Fruit fly (Drosophila melanogaster): ENCODE results near the gene CG17026.

CG17026 gene

dm6 chr3L:15956448-15957010, 18.6 kb upstream of the CG17026 start, which contains the start of gene elgi (continued):
- TF ChIP-seq zfh2 (GFP tag; optimal IDR thresholded peaks at IDR 0.05) (peak; percentile 84), CG7928 (GFP tag; optimal IDR thresholded peaks at IDR 0.05) (no peak), CG15073 (GFP tag; optimal IDR thresholded peaks at IDR 0.05) (no peak), dm (GFP tag; optimal IDR thresholded peaks at IDR 0.05) (peak; percentile 11), tll (GFP tag; optimal IDR thresholded peaks at IDR 0.05) (no peak), Dad (GFP tag; optimal IDR thresholded peaks at IDR 0.05) (peak; percentile 43), CG17328 (GFP tag; IDR thresholded peaks at IDR 0.05) (no peak), h (optimal IDR thresholded peaks at IDR 0.05) (no peak), cwo (GFP tag; optimal IDR thresholded peaks at IDR 0.05) (peak; percentile 33), Blimp-1 (GFP tag; optimal IDR thresholded peaks at IDR 0.05) (no peak), gcm2 (GFP tag; optimal IDR thresholded peaks at IDR 0.05) (no peak), Neu2 (GFP tag; optimal IDR thresholded peaks at IDR 0.05; ENCODE audit: borderline replicate concordance) (no peak), CG14710 (tag; optimal IDR thresholded peaks at IDR 0.05) (peak; percentile 35), CG11696 (GFP tag; IDR thresholded peaks at IDR 0.05) (no peak), CG11085 (GFP tag; IDR thresholded peaks at IDR 0.05) (peak; percentile 41; the same call in 1 of the 2 replicates), yki (optimal IDR thresholded peaks at IDR 0.05) (no peak), CG6765 (GFP tag; optimal IDR thresholded peaks at IDR 0.05) (peak; percentile 27), CG14441 (GFP tag; IDR thresholded peaks at IDR 0.05) (peak; percentile 45; the same call in 1 of the 2 replicates), Gug (GFP tag; IDR thresholded peaks at IDR 0.05) (no peak; the same call in 3 of the 4 replicates), Sin3A (optimal IDR thresholded peaks at IDR 0.05) (peak; percentile 0), CG13287 (GFP tag; IDR thresholded peaks at IDR 0.05; ENCODE audit: partially characterized antibody) (peak; percentile 58), ranshi (GFP tag; IDR thresholded peaks at IDR 0.05) (peak; percentile 26; the same call in 1 of the 2 replicates), CG16779 (GFP tag; IDR thresholded peaks at IDR 0.05) (peak; percentile 37; the same call in 1 of the 2 replicates), CG17612 (GFP tag; IDR thresholded peaks at IDR 0.05) (no peak), Bdp1 (GFP tag; optimal IDR thresholded peaks at IDR 0.05) (peak; percentile 39), exex (tag; optimal IDR thresholded peaks at IDR 0.05) (no peak), ro (GFP tag; IDR thresholded peaks at IDR 0.05) (no peak), CG9876 (GFP tag; optimal IDR thresholded peaks at IDR 0.05) (peak; percentile 44), CG4854 (GFP tag; optimal IDR thresholded peaks at IDR 0.05) (peak; percentile 31), cas (GFP tag; IDR thresholded peaks at IDR 0.05) (0 out of 2 replicates have a peak, but pooled peaks have one; percentile 23), CG4820 (GFP tag; optimal IDR thresholded peaks at IDR 0.05) (peak; percentile 47), luna (GFP tag; optimal IDR thresholded peaks at IDR 0.05) (peak; percentile 2), Lhr (GFP tag; optimal IDR thresholded peaks at IDR 0.05) (no peak), lbe (GFP tag; optimal IDR thresholded peaks at IDR 0.05) (peak; percentile 78), prd (optimal IDR thresholded peaks at IDR 0.05) (no peak), prd (GFP tag; IDR thresholded peaks at IDR 0.05) (0 out of 3 replicates have a peak, but pooled peaks have one; percentile 9), so (GFP tag; IDR thresholded peaks at IDR 0.05) (no peak), CG18599 (GFP tag; optimal IDR thresholded peaks at IDR 0.05) (peak; percentile 65), Rfx (GFP tag; IDR thresholded peaks at IDR 0.05) (peak; percentile 85), ci (GFP tag; IDR thresholded peaks at IDR 0.05) (peak; percentile 64; the same call in 2 of the 3 replicates), Nf-YC (tag; optimal IDR thresholded peaks at IDR 0.05) (no peak), CG1233 (GFP tag; optimal IDR thresholded peaks at IDR 0.05) (peak; percentile 50), CTCF (GFP tag; optimal IDR thresholded peaks at IDR 0.05) (no peak), cg (GFP tag; optimal IDR thresholded peaks at IDR 0.05) (no peak), CG7987 (GFP tag; optimal IDR thresholded peaks at IDR 0.05) (no peak), salm (tag; optimal IDR thresholded peaks at IDR 0.05) (no peak), scrt (GFP tag; optimal IDR thresholded peaks at IDR 0.05) (no peak), gfzf (GFP tag; optimal IDR thresholded peaks at IDR 0.05) (peak; percentile 17), HLH54F (GFP tag; optimal IDR thresholded peaks at IDR 0.05) (peak; percentile 67), kay (GFP tag; optimal IDR thresholded peaks at IDR 0.05) (no peak), ken (GFP tag; IDR thresholded peaks at IDR 0.05) (peak; percentile 74; the same call in 2 of the 3 replicates), HLH4C (GFP tag; IDR thresholded peaks at IDR 0.05; ENCODE audit: partially characterized antibody) (no peak)

All from whole organism, embryonic.